Worm (Caenorhabditis elegans) whole organism, young adult: ENCODE results near the gene gcy-13.

Experiments
- C06A6.2 ChIP-seq: fragments of 200-800 bp; sonication (Bioruptor generic); conservative IDR thresholded peaks from 2 replicates; pipeline ENCODE4 v1.3.6; 2022; ENCODE audit warnings: missing genetic modification characterization, missing compliant biosample characterization
- F49E8.2 ChIP-seq: sonication (generic microtip); optimal IDR thresholded peaks from 3 replicates; lab custom pipeline; 2017; ENCODE audit warnings: missing genetic modification characterization, mild to moderate bottlenecking, missing compliant biosample characterization, antibody characterized with exemption, moderate library complexity; ENCODE audit not compliant: insufficient read depth
- T26A5.8 ChIP-seq: sonication (generic microtip); optimal IDR thresholded peaks from 2 replicates; lab custom pipeline; 2016; ENCODE audit warnings: missing genetic modification characterization, missing compliant biosample characterization
- bed-2 ChIP-seq: fragments of 200-800 bp; sonication (Bioruptor generic); IDR thresholded peaks from 2 replicates; pipeline ENCODE4 v1.3.6; 2022; ENCODE audit warnings: missing genetic modification reagents, missing genetic modification characterization, missing compliant biosample characterization
- lag-1 ChIP-seq: fragments of 200-800 bp; sonication (Bioruptor generic); IDR thresholded peaks from 2 replicates; pipeline ENCODE4 v1.3.6; 2022; ENCODE audit warnings: missing genetic modification reagents, missing genetic modification characterization, missing compliant biosample characterization
- let-607 ChIP-seq, 2 experiments: fragments of 200-800 bp in 1 of 2; sonication (Bioruptor generic) in 1 of 2; sonication (generic microtip) in 1 of 2; optimal IDR thresholded peaks; 2 replicates each; lab custom pipeline; 2016 to 2018; ENCODE audit warnings: mild to moderate bottlenecking in 2 of 2, missing compliant biosample characterization in 2 of 2, missing genetic modification characterization in 2 of 2, moderate library complexity in 2 of 2, missing genotype in 1 of 2
- nfya-2 ChIP-seq: fragments of 200-800 bp; sonication (Bioruptor generic); IDR thresholded peaks from 2 replicates; pipeline ENCODE4 v1.3.6; 2022; ENCODE audit warnings: missing genetic modification reagents, missing genetic modification characterization, missing compliant biosample characterization
- repo-1 ChIP-seq: sonication (generic microtip); optimal IDR thresholded peaks from 2 replicates; lab custom pipeline; 2017; ENCODE audit warnings: mild to moderate bottlenecking, missing genetic modification characterization, missing compliant biosample characterization

- TF ChIP-seq lag-1 (GFP tag; lab: Robert Waterston, UW) (no peak), F49E8.2 (tag; lab: Kevin White, UChicago) (no peak), repo-1 (tag; lab: Kevin White, UChicago) (no peak), T26A5.8 (tag; lab: Kevin White, UChicago) (no peak), nfya-2 (GFP tag; lab: Robert Waterston, UW) (no peak), C06A6.2 (GFP tag; lab: Robert Waterston, UW) (no peak), let-607 (tag; optimal IDR thresholded peaks at IDR 0.05; lab: Kevin White, UChicago) (no peak), bed-2 (no peak)
Measured at ce11 chrV:12331820-12332219, 37.5 kb downstream of the gcy-13 start.
